Fruit fly (Drosophila melanogaster) whole organism, wandering third instar larva: ENCODE results near the gene Ide.

Experiments
- Abd-B ChIP-seq: fragments of >200 bp; optimal IDR thresholded peaks from 2 replicates; lab custom pipeline; 2017; ENCODE audit warnings: missing biosample characterization, missing genetic modification characterization
- CG32264 ChIP-seq: fragments of 200-800 bp; sonication (Bioruptor generic); optimal IDR thresholded peaks from 2 replicates; lab custom pipeline; 2016; ENCODE audit warnings: missing biosample characterization, missing genetic modification characterization
- CG9705 ChIP-seq: fragments of 200-800 bp; sonication (Bioruptor generic); optimal IDR thresholded peaks from 2 replicates; lab custom pipeline; 2018; ENCODE audit warnings: missing biosample characterization, mild to moderate bottlenecking, missing genetic modification characterization
- Dfd ChIP-seq: fragments of >200 bp; optimal IDR thresholded peaks from 2 replicates; lab custom pipeline; 2017; ENCODE audit warnings: missing biosample characterization, missing genetic modification characterization
- Dif ChIP-seq: fragments of 200-275, 200-300 bp; sonication (Bioruptor generic); optimal IDR thresholded peaks from 2 replicates; lab custom pipeline; 2018; ENCODE audit warnings: missing biosample characterization, missing genetic modification characterization; ENCODE audit not compliant: partially characterized antibody
- GATAd ChIP-seq: sonication (Bioruptor generic); optimal IDR thresholded peaks from 2 replicates; lab custom pipeline; 2016; ENCODE audit warnings: missing biosample characterization, missing genetic modification characterization
- HLH106 ChIP-seq: fragments of 200-800 bp; optimal IDR thresholded peaks from 3 replicates; lab custom pipeline; 2019; ENCODE audit warnings: missing biosample characterization, mild to moderate bottlenecking, missing genetic modification characterization, moderate library complexity
- Hnf4 ChIP-seq: fragments of 200-800 bp; sonication (Bioruptor generic); optimal IDR thresholded peaks from 2 replicates; lab custom pipeline; 2016; ENCODE audit warnings: missing biosample characterization, mild to moderate bottlenecking, missing genetic modification characterization
- Hr78 ChIP-seq: fragments of >200 bp; optimal IDR thresholded peaks from 2 replicates; lab custom pipeline; 2017; ENCODE audit warnings: missing biosample characterization, missing genetic modification characterization
- Hr83 ChIP-seq: fragments of 200-300 bp; sonication (Bioruptor generic); optimal IDR thresholded peaks from 2 replicates; lab custom pipeline; 2016; ENCODE audit warnings: missing biosample characterization, mild to moderate bottlenecking, missing genetic modification characterization, moderate library complexity; ENCODE audit not compliant: poor library complexity, severe bottlenecking
- Jra ChIP-seq: sonication (Bioruptor generic); optimal IDR thresholded peaks from 2 replicates; lab custom pipeline; 2016; ENCODE audit warnings: missing biosample characterization, missing genetic modification characterization
- Mio ChIP-seq: sonication (Bioruptor generic); optimal IDR thresholded peaks from 2 replicates; lab custom pipeline; 2016; ENCODE audit warnings: missing biosample characterization, missing genetic modification characterization
- Myc ChIP-seq: fragments of >200 bp; optimal IDR thresholded peaks from 2 replicates; lab custom pipeline; 2017
- N ChIP-seq: fragments of >200 bp; optimal IDR thresholded peaks from 2 replicates; lab custom pipeline; 2018; ENCODE audit warnings: missing biosample characterization, missing external identifiers, missing genetic modification characterization
- OdsH ChIP-seq: fragments of 200-800 bp; sonication (Bioruptor generic); optimal IDR thresholded peaks from 2 replicates; lab custom pipeline; 2016; ENCODE audit warnings: missing biosample characterization, mild to moderate bottlenecking, missing genetic modification characterization
- Rel ChIP-seq, 2 experiments: fragments of 200-800 bp; sonication (Bioruptor generic) in 1 of 2; optimal IDR thresholded peaks; 2 replicates in 1 of 2; 3 replicates in 1 of 2; lab custom pipeline; 2016 to 2019; ENCODE audit warnings: mild to moderate bottlenecking in 2 of 2, missing biosample characterization in 2 of 2, missing genetic modification characterization in 2 of 2, moderate library complexity in 1 of 2
- Sp1 ChIP-seq: fragments of 200-800 bp; sonication (Bioruptor generic); optimal IDR thresholded peaks from 3 replicates; lab custom pipeline; 2019; ENCODE audit warnings: missing biosample characterization, mild to moderate bottlenecking, missing genetic modification characterization, moderate library complexity
- Vsx2 ChIP-seq: fragments of 200-300, 225-300 bp; sonication (Bioruptor generic); optimal IDR thresholded peaks from 2 replicates; lab custom pipeline; 2018; ENCODE audit warnings: missing biosample characterization, missing genetic modification characterization; ENCODE audit not compliant: partially characterized antibody
- br ChIP-seq: fragments of 200-800 bp; sonication (Bioruptor generic); optimal IDR thresholded peaks from 2 replicates; lab custom pipeline; 2016; ENCODE audit warnings: missing biosample characterization, missing genetic modification characterization
- brk ChIP-seq: fragments of 200-800 bp; sonication (Bioruptor generic); optimal IDR thresholded peaks from 2 replicates; lab custom pipeline; 2016; ENCODE audit warnings: missing biosample characterization, mild to moderate bottlenecking, missing genetic modification characterization
- dl ChIP-seq, 2 experiments: fragments of 175-275, 200-275 bp in 1 of 2; fragments of 200-275 bp in 1 of 2; sonication (Bioruptor generic); optimal IDR thresholded peaks; lab custom pipeline; 2018; ENCODE audit warnings: mild to moderate bottlenecking in 2 of 2, missing biosample characterization in 2 of 2, missing genetic modification characterization in 2 of 2, moderate library complexity in 2 of 2; ENCODE audit not compliant: partially characterized antibody in 2 of 2, insufficient read depth in 1 of 2
- dmrt93B ChIP-seq: fragments of 200-800 bp; sonication (Bioruptor generic); optimal IDR thresholded peaks from 2 replicates; lab custom pipeline; 2018; ENCODE audit warnings: missing biosample characterization, mild to moderate bottlenecking, missing genetic modification characterization
- dsf ChIP-seq: sonication (Bioruptor generic); optimal IDR thresholded peaks from 2 replicates; lab custom pipeline; 2016; ENCODE audit warnings: missing biosample characterization, missing genetic modification characterization, borderline replicate concordance
- ey ChIP-seq: fragments of 200-800 bp; sonication (Bioruptor generic); optimal IDR thresholded peaks from 2 replicates; lab custom pipeline; 2016; ENCODE audit warnings: missing biosample characterization, missing genetic modification characterization
- foxo ChIP-seq, 2 experiments: fragments of 200-800 bp; sonication (Bioruptor generic); optimal IDR thresholded peaks; 2 replicates in 1 of 2; 3 replicates in 1 of 2; lab custom pipeline; 2016 to 2017; ENCODE audit warnings: missing biosample characterization in 2 of 2, missing genetic modification characterization in 2 of 2
- fru ChIP-seq: fragments of 200-800 bp; sonication (Bioruptor generic); optimal IDR thresholded peaks from 3 replicates; lab custom pipeline; 2016; ENCODE audit warnings: missing biosample characterization, mild to moderate bottlenecking, missing genetic modification characterization
- h ChIP-seq: fragments of 200-800 bp; sonication (Bioruptor generic); optimal IDR thresholded peaks from 3 replicates; lab custom pipeline; 2016; ENCODE audit warnings: missing biosample characterization, mild to moderate bottlenecking, missing genetic modification characterization
- jim ChIP-seq: fragments of 175-275, 200-325 bp; sonication (Bioruptor generic); optimal IDR thresholded peaks from 2 replicates; lab custom pipeline; 2016; ENCODE audit warnings: missing biosample characterization, mild to moderate bottlenecking, missing genetic modification characterization
- lola ChIP-seq: fragments of >200 bp; optimal IDR thresholded peaks from 2 replicates; lab custom pipeline; 2017; ENCODE audit warnings: missing biosample characterization, missing genetic modification characterization
- pan ChIP-seq: fragments of >200 bp; optimal IDR thresholded peaks from 2 replicates; lab custom pipeline; 2017
- psq ChIP-seq: fragments of 200-800 bp; sonication (Bioruptor generic); optimal IDR thresholded peaks from 3 replicates; lab custom pipeline; 2017; ENCODE audit warnings: missing biosample characterization, mild to moderate bottlenecking, missing genetic modification characterization, moderate library complexity
- rgr ChIP-seq: fragments of 200-800 bp; sonication (Bioruptor generic); optimal IDR thresholded peaks from 3 replicates; lab custom pipeline; 2016; ENCODE audit warnings: missing biosample characterization, mild to moderate bottlenecking, missing genetic modification characterization
- sage ChIP-seq: fragments of 200-800 bp; sonication (Bioruptor generic); optimal IDR thresholded peaks from 2 replicates; lab custom pipeline; 2016; ENCODE audit warnings: missing biosample characterization, mild to moderate bottlenecking, missing genetic modification characterization
- sv ChIP-seq: fragments of 200-800 bp; sonication (Bioruptor generic); optimal IDR thresholded peaks from 3 replicates; lab custom pipeline; 2016; ENCODE audit warnings: missing biosample characterization, missing genetic modification characterization
- tai ChIP-seq: sonication (Bioruptor generic); optimal IDR thresholded peaks from 2 replicates; lab custom pipeline; 2016; ENCODE audit warnings: missing biosample characterization, missing genetic modification characterization
- usp ChIP-seq: fragments of >200 bp; optimal IDR thresholded peaks from 2 replicates; lab custom pipeline; 2017; ENCODE audit warnings: missing biosample characterization, missing genetic modification characterization
- woc ChIP-seq: sonication (Bioruptor generic); optimal IDR thresholded peaks from 2 replicates; lab custom pipeline; 2016; ENCODE audit warnings: missing biosample characterization, mild to moderate bottlenecking, missing genetic modification characterization

Ide gene

DNA sequence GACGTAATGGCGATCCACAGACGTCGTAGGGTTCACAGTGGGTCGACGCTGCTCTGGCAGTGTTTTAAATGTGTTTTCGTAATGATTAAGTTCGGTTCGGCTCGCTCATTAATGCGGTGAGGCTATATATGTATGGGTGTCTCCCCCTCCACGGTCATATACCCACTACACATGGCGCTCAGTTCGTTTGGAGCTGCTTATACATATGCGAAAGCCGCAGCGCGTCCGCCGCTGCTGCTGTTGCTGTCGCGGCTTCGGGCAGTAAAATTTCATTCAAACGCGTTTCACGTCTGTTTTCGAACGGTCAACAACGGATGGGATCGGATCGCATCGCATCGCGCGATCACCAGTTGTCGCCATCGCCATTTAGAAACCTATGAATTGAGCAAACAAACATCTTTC is 10.3 kb upstream of the Ide start:
- TF ChIP-seq tai (no peak), Rel (GFP tag; optimal IDR thresholded peaks at IDR 0.05; lab: Kevin White, UChicago) (no peak), Rel (tag; optimal IDR thresholded peaks at IDR 0.05; lab: Kevin White, UChicago) (peak; percentile 76), Sp1 (GFP tag; lab: Kevin White, UChicago) (peak; percentile 6), dl (GFP tag; optimal IDR thresholded peaks at IDR 0.05; lab: Kevin White, UChicago; ENCODE audit: insufficient read depth in 1 of 2, partially characterized antibody in 2 of 2) (no peak)

DNA sequence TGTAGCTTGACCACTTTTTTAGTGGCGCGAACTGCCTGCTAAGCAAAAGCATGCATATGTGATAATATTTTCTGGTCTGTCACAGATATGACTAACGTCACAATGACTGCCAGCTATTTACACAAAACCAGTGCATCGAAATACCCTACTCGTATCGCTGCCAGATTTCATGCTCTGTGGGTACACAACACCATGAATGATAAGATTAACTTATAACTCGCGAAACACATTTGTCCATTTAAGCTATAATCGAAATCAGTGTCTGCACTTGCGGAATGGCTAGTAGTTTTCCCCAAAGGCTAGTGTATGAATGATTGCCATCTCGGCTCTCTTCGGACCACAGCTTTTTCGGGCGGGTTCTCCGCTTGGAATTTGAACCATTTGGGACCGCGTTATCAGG is 9.7 kb upstream of the Ide start:
- no peak for TF ChIP-seq brk (GFP tag; lab: Kevin White, UChicago)
- TF ChIP-seq Hr83 (GFP tag; lab: Kevin White, UChicago) = peak; percentile 26
- no peak for TF ChIP-seq sage (GFP tag; lab: Kevin White, UChicago)
- TF ChIP-seq h (GFP tag; lab: Kevin White, UChicago) = no peak
- TF ChIP-seq rgr = peak; percentile 16

DNA sequence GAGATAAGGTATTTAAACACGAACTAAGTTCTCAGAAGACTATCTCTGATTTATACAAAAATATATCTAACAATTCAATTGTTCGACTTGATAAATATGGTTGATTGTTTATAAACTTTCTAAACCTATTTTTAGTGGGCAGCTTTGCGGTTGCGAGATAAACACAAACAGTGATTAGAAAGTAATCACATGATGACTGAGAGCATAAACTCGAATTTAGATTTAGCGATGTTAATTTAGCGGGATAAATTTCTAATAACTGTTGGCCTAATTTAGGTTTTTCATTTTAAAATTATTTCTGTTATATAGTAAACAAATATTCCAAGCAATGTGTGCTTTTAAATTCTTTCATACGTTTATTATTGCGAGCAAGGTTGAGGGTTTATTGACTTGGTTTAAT is 9.3 kb upstream of the Ide start:
- TF ChIP-seq tai (no peak), OdsH (GFP tag; lab: Kevin White, UChicago) (no peak), GATAd (no peak), sage (GFP tag; lab: Kevin White, UChicago) (no peak), pan (lab: Kevin White, UChicago) (no peak), Abd-B (GFP tag; lab: Kevin White, UChicago) (no peak), Mio (no peak), Dif (GFP tag; lab: Kevin White, UChicago) (no peak), h (GFP tag; lab: Kevin White, UChicago) (no peak), dmrt93B (GFP tag; lab: Kevin White, UChicago) (no peak), CG9705 (no peak), CG32264 (GFP tag; lab: Kevin White, UChicago) (no peak), HLH106 (tag; lab: Kevin White, UChicago) (no peak), foxo (GFP tag; optimal IDR thresholded peaks at IDR 0.05; lab: Kevin White, UChicago) (no peak), br (GFP tag; lab: Kevin White, UChicago) (no peak), Sp1 (GFP tag; lab: Kevin White, UChicago) (no peak), Dfd (GFP tag; lab: Kevin White, UChicago) (no peak), usp (no peak), Hr78 (no peak), sv (GFP tag; lab: Kevin White, UChicago) (no peak)

dm6 chr3L:20384086-20384810 is 8.6 kb upstream of the Ide start, which contains the start of the genes CG5498 and fbl:
Gene CG5498 (minus strand): TSS chr3L:20384109.
Gene fbl (plus strand): TSS chr3L:20384429.
- TF ChIP-seq GATAd (peak; percentile 60), Hnf4 (peak; percentile 85), tai (no peak), Rel (GFP tag; optimal IDR thresholded peaks at IDR 0.05; lab: Kevin White, UChicago) (no peak), Rel (tag; optimal IDR thresholded peaks at IDR 0.05; lab: Kevin White, UChicago) (peak; percentile 57), lola (GFP tag; lab: Kevin White, UChicago) (no peak), HLH106 (tag; lab: Kevin White, UChicago) (peak; percentile 79), ey (GFP tag; lab: Kevin White, UChicago) (peak; percentile 82), Mio (no peak), dsf (peak; percentile 75), CG32264 (GFP tag; lab: Kevin White, UChicago) (peak; percentile 6), h (GFP tag; lab: Kevin White, UChicago) (peak; percentile 86), pan (lab: Kevin White, UChicago) (no peak), foxo (GFP tag; optimal IDR thresholded peaks at IDR 0.05; lab: Kevin White, UChicago) (peak in 1 of 2 experiments; percentile 89), Hr78 (no peak), sage (GFP tag; lab: Kevin White, UChicago) (peak; percentile 48), dl (GFP tag; optimal IDR thresholded peaks at IDR 0.05; lab: Kevin White, UChicago; ENCODE audit: insufficient read depth in 1 of 2, partially characterized antibody in 2 of 2) (no peak), Abd-B (GFP tag; lab: Kevin White, UChicago) (no peak), Vsx2 (GFP tag; lab: Kevin White, UChicago) (no peak), OdsH (GFP tag; lab: Kevin White, UChicago) (peak; percentile 85), fru (peak; percentile 81), brk (GFP tag; lab: Kevin White, UChicago) (peak; percentile 91), Sp1 (GFP tag; lab: Kevin White, UChicago) (peak; percentile 78), sv (GFP tag; lab: Kevin White, UChicago) (peak; percentile 54), br (GFP tag; lab: Kevin White, UChicago) (peak; percentile 81), Dif (GFP tag; lab: Kevin White, UChicago) (no peak), dmrt93B (GFP tag; lab: Kevin White, UChicago) (peak; percentile 44), CG9705 (peak; percentile 38), rgr (peak; percentile 86), Jra (GFP tag; lab: Kevin White, UChicago) (peak; percentile 79), N (GFP tag; lab: Kevin White, UChicago) (no peak), Dfd (GFP tag; lab: Kevin White, UChicago) (no peak), Hr83 (GFP tag; lab: Kevin White, UChicago) (peak; percentile 48), usp (no peak), psq (GFP tag; lab: Kevin White, UChicago) (peak; percentile 77), jim (GFP tag; lab: Kevin White, UChicago) (no peak), woc (peak; percentile 64), Myc (no peak)
